Fruit fly (Drosophila melanogaster) whole organism, prepupa: ENCODE results near the gene Sam-S.

Source experiments
- CG10669 ChIP-seq: fragments of 200-800 bp; sonication (Bioruptor generic); optimal IDR thresholded peaks from 3 replicates; lab custom pipeline; 2018; ENCODE audit warnings: missing biosample characterization, mild to moderate bottlenecking, missing genetic modification characterization, moderate library complexity
- CG11294 ChIP-seq: fragments of 200-800 bp; sonication (Bioruptor generic); IDR thresholded peaks from 2 replicates; pipeline ENCODE4 v1.3.6; 2022; ENCODE audit warnings: missing biosample characterization, missing genetic modification characterization
- CG11762 ChIP-seq: fragments of 200-800 bp; sonication (Bioruptor generic); optimal IDR thresholded peaks from 3 replicates; lab custom pipeline; 2016; ENCODE audit warnings: missing biosample characterization, missing genetic modification characterization; ENCODE audit not compliant: insufficient read depth
- CG11902 ChIP-seq: fragments of 200-800 bp; sonication (Bioruptor generic); optimal IDR thresholded peaks from 3 replicates; lab custom pipeline; 2016; ENCODE audit warnings: missing biosample characterization, missing genetic modification characterization
- CG1621 ChIP-seq: fragments of 200-800 bp; sonication (Bioruptor generic); optimal IDR thresholded peaks from 3 replicates; lab custom pipeline; 2018; ENCODE audit warnings: missing biosample characterization, mild to moderate bottlenecking, missing genetic modification characterization
- CG16779 ChIP-seq: fragments of 200-800 bp; sonication (Bioruptor generic); optimal IDR thresholded peaks from 3 replicates; lab custom pipeline; 2017; ENCODE audit warnings: missing biosample characterization, mild to moderate bottlenecking, missing genetic modification characterization
- CG31627 ChIP-seq: fragments of 200-800 bp; sonication (Bioruptor generic); optimal IDR thresholded peaks from 3 replicates; lab custom pipeline; 2016; ENCODE audit warnings: missing biosample characterization, missing genetic modification characterization
- CG32006 ChIP-seq: fragments of 200-800 bp; sonication (Bioruptor generic); optimal IDR thresholded peaks from 3 replicates; lab custom pipeline; 2017; ENCODE audit warnings: missing biosample characterization, mild to moderate bottlenecking, missing genetic modification characterization
- CG34406 ChIP-seq: fragments of 200-800 bp; sonication (Bioruptor generic); optimal IDR thresholded peaks from 3 replicates; lab custom pipeline; 2016; ENCODE audit warnings: missing biosample characterization, missing genetic modification characterization
- CG3919 ChIP-seq: fragments of 200-800 bp; sonication (Bioruptor generic); optimal IDR thresholded peaks from 3 replicates; lab custom pipeline; 2016; ENCODE audit warnings: missing biosample characterization, missing genetic modification characterization
- CG6808 ChIP-seq: fragments of 200-800 bp; sonication (Bioruptor generic); optimal IDR thresholded peaks from 3 replicates; lab custom pipeline; 2017; ENCODE audit warnings: missing biosample characterization, missing genetic modification characterization, mild to moderate bottlenecking, moderate library complexity, missing genetic modification reagents
- CG6854 ChIP-seq: fragments of 200-800 bp; sonication (Bioruptor generic); optimal IDR thresholded peaks from 2 replicates; lab custom pipeline; 2017; ENCODE audit warnings: missing biosample characterization, mild to moderate bottlenecking, missing genetic modification characterization
- CG9139 ChIP-seq: fragments of 200-800 bp; sonication (Bioruptor generic); optimal IDR thresholded peaks from 3 replicates; lab custom pipeline; 2017; ENCODE audit warnings: missing biosample characterization, mild to moderate bottlenecking, missing genetic modification characterization
- Eip78C ChIP-seq: fragments of 200-800 bp; sonication (Bioruptor generic); peaks from one replicate; lab custom pipeline; 2016; ENCODE audit warnings: missing biosample characterization, missing genetic modification characterization
- Ets21C ChIP-seq: fragments of 200-800 bp; sonication (Bioruptor generic); optimal IDR thresholded peaks from 3 replicates; lab custom pipeline; 2016; ENCODE audit warnings: missing biosample characterization, missing genetic modification characterization
- Hr38 ChIP-seq: sonication (Bioruptor generic); optimal IDR thresholded peaks from 2 replicates; lab custom pipeline; 2016; ENCODE audit warnings: missing biosample characterization, missing genetic modification characterization
- Hr39 ChIP-seq: fragments of 200-800 bp; sonication (Bioruptor generic); optimal IDR thresholded peaks from 2 replicates; lab custom pipeline; 2016; ENCODE audit warnings: missing biosample characterization, missing genetic modification characterization
- Hr4 ChIP-seq: fragments of 200-800 bp; sonication (Bioruptor generic); optimal IDR thresholded peaks from 3 replicates; lab custom pipeline; 2016; ENCODE audit warnings: missing biosample characterization, missing genetic modification characterization
- Lpt ChIP-seq: fragments of 200-800 bp; sonication (Bioruptor generic); optimal IDR thresholded peaks from 3 replicates; lab custom pipeline; 2016; ENCODE audit warnings: missing biosample characterization, missing genetic modification characterization
- OdsH ChIP-seq: fragments of 200-800 bp; sonication (Bioruptor generic); optimal IDR thresholded peaks from 3 replicates; lab custom pipeline; 2016; ENCODE audit warnings: missing biosample characterization, missing genetic modification characterization
- Smox ChIP-seq: fragments of 200-800 bp; sonication (Bioruptor generic); optimal IDR thresholded peaks from 3 replicates; lab custom pipeline; 2016; ENCODE audit warnings: missing biosample characterization, missing genetic modification characterization
- Sox102F ChIP-seq: fragments of 200-800 bp; sonication (Bioruptor generic); optimal IDR thresholded peaks from 2 replicates; lab custom pipeline; 2016; ENCODE audit warnings: missing biosample characterization, mild to moderate bottlenecking, missing genetic modification characterization
- Sox14 ChIP-seq: fragments of 200-800 bp; sonication (Bioruptor generic); optimal IDR thresholded peaks from 3 replicates; lab custom pipeline; 2016; ENCODE audit warnings: missing biosample characterization, missing genetic modification characterization
- Sox15 ChIP-seq: fragments of 200-800 bp; sonication (Bioruptor generic); optimal IDR thresholded peaks from 3 replicates; lab custom pipeline; 2016; ENCODE audit warnings: missing biosample characterization, missing genetic modification characterization
- achi ChIP-seq: fragments of 200-800 bp; sonication (Bioruptor generic); optimal IDR thresholded peaks from 3 replicates; lab custom pipeline; 2016; ENCODE audit warnings: missing biosample characterization, missing genetic modification characterization
- acj6 ChIP-seq: fragments of 200-800 bp; sonication (Bioruptor generic); optimal IDR thresholded peaks from 3 replicates; lab custom pipeline; 2016; ENCODE audit warnings: missing biosample characterization, missing genetic modification characterization
- cyc ChIP-seq: fragments of 200-800 bp; sonication (Bioruptor generic); optimal IDR thresholded peaks from 3 replicates; lab custom pipeline; 2016; ENCODE audit warnings: missing biosample characterization, missing genetic modification characterization
- eg ChIP-seq: fragments of 200-800 bp; sonication (Bioruptor generic); IDR thresholded peaks from 3 replicates; pipeline ENCODE4 v1.3.6; 2022; ENCODE audit warnings: missing biosample characterization, missing genetic modification characterization
- lz ChIP-seq: fragments of 200-800 bp; sonication (Bioruptor generic); optimal IDR thresholded peaks from 3 replicates; lab custom pipeline; 2016; ENCODE audit warnings: missing biosample characterization, missing genetic modification characterization
- net ChIP-seq: fragments of 200-800 bp; sonication (Bioruptor generic); optimal IDR thresholded peaks from 3 replicates; lab custom pipeline; 2016; ENCODE audit warnings: missing biosample characterization, missing genetic modification characterization
- pdm3 ChIP-seq: fragments of 200-800 bp; sonication (Bioruptor generic); optimal IDR thresholded peaks from 3 replicates; lab custom pipeline; 2016; ENCODE audit warnings: missing biosample characterization, missing genetic modification characterization
- salr ChIP-seq, 2 experiments: fragments of 200-800 bp; sonication (Bioruptor generic); optimal IDR thresholded peaks; 3 replicates each; lab custom pipeline; 2016 to 2018; ENCODE audit warnings: missing biosample characterization in 2 of 2, missing genetic modification characterization in 2 of 2, mild to moderate bottlenecking in 1 of 2
- ss ChIP-seq, 2 experiments: fragments of 200-800 bp; sonication (Bioruptor generic); optimal IDR thresholded peaks; 2 replicates in 1 of 2; 3 replicates in 1 of 2; lab custom pipeline; 2017 to 2018; ENCODE audit warnings: mild to moderate bottlenecking in 2 of 2, missing biosample characterization in 2 of 2, missing genetic modification characterization in 2 of 2, moderate library complexity in 1 of 2
- svp ChIP-seq: fragments of 200-800 bp; sonication (Bioruptor generic); peaks from one replicate; lab custom pipeline; 2016; ENCODE audit warnings: missing biosample characterization, missing genetic modification characterization
- vri ChIP-seq: fragments of 200-800 bp; sonication (Bioruptor generic); optimal IDR thresholded peaks from 3 replicates; lab custom pipeline; 2016; ENCODE audit warnings: missing biosample characterization, mild to moderate bottlenecking, missing genetic modification characterization

Gene Sam-S

DNA sequence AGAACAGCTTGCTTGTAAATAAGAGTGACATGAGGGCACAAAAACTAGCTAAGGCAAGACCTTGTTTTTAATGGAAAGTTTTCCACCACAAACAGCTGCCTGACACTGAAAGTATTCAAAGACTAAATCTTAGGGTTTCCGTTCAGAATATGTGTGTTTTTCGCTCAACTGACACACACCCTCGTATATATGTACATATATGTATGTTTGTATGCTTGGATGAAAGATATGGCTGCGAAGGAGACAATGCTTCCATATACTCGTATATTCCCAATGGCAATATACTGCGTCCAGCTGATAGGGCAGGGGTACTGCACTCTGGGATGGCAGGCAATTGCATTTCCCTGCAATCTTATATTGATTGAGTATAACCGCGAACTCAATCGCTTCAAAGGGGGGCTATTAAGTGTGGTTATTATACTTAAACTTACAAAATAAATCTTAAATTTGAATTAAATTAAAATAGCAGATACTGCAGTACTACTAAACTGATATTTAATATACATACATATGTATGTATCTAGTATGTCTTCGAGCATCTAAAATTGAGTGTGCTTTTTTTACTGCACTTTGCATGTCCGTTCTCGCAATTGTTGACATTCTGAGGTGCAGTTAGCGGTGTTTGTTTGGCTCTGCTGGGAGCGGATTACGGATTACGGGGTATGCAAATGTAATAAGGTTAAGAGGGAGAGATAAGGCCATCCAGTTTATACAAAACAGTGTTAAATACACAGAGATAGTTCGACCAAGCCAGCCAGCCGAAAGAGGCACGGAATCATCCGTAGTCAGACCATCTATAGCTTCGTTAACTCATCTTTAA lies 28.1 kb downstream of the Sam-S start (continued):
- TF ChIP-seq CG34406 (GFP tag; lab: Kevin White, UChicago) (no peak), Hr38 (GFP tag; lab: Kevin White, UChicago) (no peak), acj6 (GFP tag; lab: Kevin White, UChicago) (no peak), CG16779 (tag; lab: Kevin White, UChicago) (no peak), CG10669 (GFP tag; lab: Kevin White, UChicago) (no peak), CG31627 (GFP tag; lab: Kevin White, UChicago) (no peak), eg (GFP tag; lab: Robert Waterston, UW) (no peak), CG3919 (GFP tag; lab: Kevin White, UChicago) (no peak), Sox14 (GFP tag; lab: Kevin White, UChicago) (no peak), cyc (GFP tag; lab: Kevin White, UChicago) (no peak), Eip78C (peak; percentile 86), lz (GFP tag; lab: Kevin White, UChicago) (no peak), svp (GFP tag; lab: Kevin White, UChicago) (peak; percentile 90), CG6854 (GFP tag; lab: Kevin White, UChicago) (no peak), Ets21C (GFP tag; lab: Kevin White, UChicago) (no peak), vri (GFP tag; lab: Kevin White, UChicago) (peak; percentile 15), net (GFP tag; lab: Kevin White, UChicago) (peak; percentile 13), CG11294 (GFP tag; lab: Robert Waterston, UW) (no peak), CG11762 (no peak), CG32006 (GFP tag; lab: Kevin White, UChicago) (peak; percentile 30), achi (no peak), OdsH (no peak), Hr39 (GFP tag; lab: Kevin White, UChicago) (no peak), CG11902 (GFP tag; lab: Kevin White, UChicago) (no peak), salr (GFP tag; optimal IDR thresholded peaks at IDR 0.05; lab: Kevin White, UChicago) (no peak), pdm3 (GFP tag; lab: Kevin White, UChicago) (peak; percentile 11)

DNA sequence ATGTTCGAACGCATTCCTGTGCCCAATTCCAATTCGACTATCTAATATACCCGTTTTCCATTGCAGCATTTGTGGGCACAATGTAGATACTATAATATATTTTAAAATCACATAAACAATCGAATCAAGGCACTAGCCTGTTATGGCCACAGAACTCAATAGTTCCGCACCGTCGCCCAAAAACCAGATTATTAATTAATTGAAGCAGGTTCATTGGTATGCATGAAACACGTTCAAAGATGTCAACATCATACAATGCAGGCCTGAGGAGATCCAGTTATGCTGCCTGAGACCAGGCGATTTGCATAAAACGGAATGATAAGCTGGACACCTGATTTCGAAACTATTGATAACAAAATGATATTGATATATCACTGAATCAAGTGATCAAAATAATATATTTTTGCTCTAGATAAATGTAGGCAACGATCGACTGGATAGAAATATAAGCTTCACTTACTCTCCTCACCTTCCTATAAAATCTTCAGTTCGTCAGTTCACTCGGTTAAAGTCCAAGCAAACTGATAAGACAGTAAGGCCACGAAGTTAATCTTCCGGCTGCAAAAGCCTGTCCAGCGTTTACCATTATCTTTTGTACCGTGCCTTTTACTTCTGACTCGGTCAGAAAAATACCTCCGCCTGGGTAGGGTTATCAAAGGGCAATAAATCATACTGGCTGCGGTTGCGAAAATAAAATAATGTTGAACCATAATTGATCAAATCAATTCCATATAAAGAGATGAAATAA lies 28.9 kb downstream of the Sam-S start:
- TF ChIP-seq ss (GFP tag; optimal IDR thresholded peaks at IDR 0.05; lab: Kevin White, UChicago) (peak; percentile 8 to 67), CG9139 (peak; percentile 47), acj6 (GFP tag; lab: Kevin White, UChicago) (no peak), CG6808 (GFP tag; lab: Kevin White, UChicago) (peak; percentile 26), CG1621 (tag; lab: Kevin White, UChicago) (peak; percentile 36), Eip78C (peak; percentile 63), svp (GFP tag; lab: Kevin White, UChicago) (peak; percentile 98), Hr4 (GFP tag; lab: Kevin White, UChicago) (no peak), Lpt (GFP tag; lab: Kevin White, UChicago) (no peak), CG3919 (GFP tag; lab: Kevin White, UChicago) (peak; percentile 4), CG31627 (GFP tag; lab: Kevin White, UChicago) (no peak), Sox102F (GFP tag; lab: Kevin White, UChicago) (no peak), Smox (GFP tag; lab: Kevin White, UChicago) (no peak)

DNA sequence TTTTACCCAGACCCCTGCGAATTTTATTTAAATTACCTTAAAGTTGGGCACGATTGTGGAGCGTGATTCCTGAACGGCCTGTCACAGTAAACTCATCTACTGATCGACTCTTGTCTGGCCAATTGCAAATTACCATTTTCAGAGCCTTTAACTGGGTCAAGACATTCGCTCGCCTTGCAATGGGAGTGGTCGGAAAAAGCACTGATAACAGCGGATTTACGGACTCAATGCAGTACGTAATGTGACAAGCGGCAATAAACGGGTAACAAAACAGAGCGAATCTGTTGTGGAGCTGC lies 29.4 kb downstream of the Sam-S start:
- TF ChIP-seq vri (GFP tag; lab: Kevin White, UChicago) (peak; percentile 32), svp (GFP tag; lab: Kevin White, UChicago) (peak; percentile 93), Sox15 (GFP tag; lab: Kevin White, UChicago) (no peak), CG10669 (GFP tag; lab: Kevin White, UChicago) (no peak), Eip78C (peak; percentile 34), cyc (GFP tag; lab: Kevin White, UChicago) (no peak)
